Fruit fly (Drosophila melanogaster): ENCODE results near the gene CG11151.
A peak's percentile ranks its signal among the peaks of the same experiment; 100 is the strongest.

Gene CG11151

dm6 chrX:13740992-13741391 is 1.4 kb downstream of the CG11151 start:
- peak; percentile 63 for TF ChIP-seq Vsx1 (GFP tag; optimal IDR thresholded peaks at IDR 0.05)
- peak; percentile 16 for TF ChIP-seq CG34376 (GFP tag; optimal IDR thresholded peaks at IDR 0.05)
- peak; percentile 16; the same call in 1 of the 2 replicates for TF ChIP-seq GATAe (GFP tag; conservative IDR thresholded peaks at IDR 0.05)
- TF ChIP-seq mld (GFP tag; IDR thresholded peaks at IDR 0.05; ENCODE audit: partially characterized antibody) = no peak
- no peak for TF ChIP-seq unpg (GFP tag; optimal IDR thresholded peaks at IDR 0.05)
- TF ChIP-seq CG9215 (GFP tag; IDR thresholded peaks at IDR 0.05) = no peak
- TF ChIP-seq exex (tag; optimal IDR thresholded peaks at IDR 0.05) = peak; percentile 92
- peak; percentile 11 for TF ChIP-seq sug (tag; optimal IDR thresholded peaks at IDR 0.05)
- TF ChIP-seq mirr (GFP tag; optimal IDR thresholded peaks at IDR 0.05) = peak; percentile 26
- TF ChIP-seq grn (GFP tag; optimal IDR thresholded peaks at IDR 0.05) = peak; percentile 15

dm6 chrX:13744599-13745052 is 5.1 kb downstream of the CG11151 start, which contains the start of gene Grip91:
Gene Grip91, minus strand, starts transcription at chrX:13744683.
- TF ChIP-seq Bgb (GFP tag; IDR thresholded peaks at IDR 0.05; ENCODE audit: partially characterized antibody) = no peak
- no peak for TF ChIP-seq CG14667 (GFP tag; IDR thresholded peaks at IDR 0.05)
- TF ChIP-seq CG2202 (tag; optimal IDR thresholded peaks at IDR 0.05) = no peak
- TF ChIP-seq CkIIα-i1 (GFP tag; IDR thresholded peaks at IDR 0.05) = no peak
- TF ChIP-seq lilli (GFP tag; optimal IDR thresholded peaks at IDR 0.05) = no peak
- TF ChIP-seq CG3726 (GFP tag; IDR thresholded peaks at IDR 0.05) = no peak
- TF ChIP-seq danr (GFP tag; IDR thresholded peaks at IDR 0.05) = no peak
- no peak for TF ChIP-seq CG31224 (GFP tag; IDR thresholded peaks at IDR 0.05)
- no peak for TF ChIP-seq Fer2 (tag; optimal IDR thresholded peaks at IDR 0.05)
- TF ChIP-seq Atf6 (GFP tag; IDR thresholded peaks at IDR 0.05) = no peak
- TF ChIP-seq Dek (tag; optimal IDR thresholded peaks at IDR 0.05) = no peak
- TF ChIP-seq CG12391 (tag; optimal IDR thresholded peaks at IDR 0.05) = peak; percentile 5
- no peak for TF ChIP-seq sc (optimal IDR thresholded peaks at IDR 0.05)
- TF ChIP-seq sc (GFP tag; optimal IDR thresholded peaks at IDR 0.05) = no peak
- TF ChIP-seq br (optimal IDR thresholded peaks at IDR 0.05) = no peak
- no peak for TF ChIP-seq Six4 (GFP tag; optimal IDR thresholded peaks at IDR 0.05)
- no peak for TF ChIP-seq CG10321 (GFP tag; IDR thresholded peaks at IDR 0.05)
- no peak for TF ChIP-seq HLH3B (GFP tag; IDR thresholded peaks at IDR 0.05)
- TF ChIP-seq CG30431 (GFP tag; optimal IDR thresholded peaks at IDR 0.05) = no peak
- no peak for TF ChIP-seq CG13296 (GFP tag; optimal IDR thresholded peaks at IDR 0.05)
- TF ChIP-seq CG16815 (GFP tag; optimal IDR thresholded peaks at IDR 0.05) = no peak
- no peak for TF ChIP-seq D19A (tag; optimal IDR thresholded peaks at IDR 0.05)
- TF ChIP-seq gro (GFP tag; optimal IDR thresholded peaks at IDR 0.05) = no peak
- no peak for TF ChIP-seq oc (tag; optimal IDR thresholded peaks at IDR 0.05)
- no peak for TF ChIP-seq grn (GFP tag; optimal IDR thresholded peaks at IDR 0.05)
- no peak for TF ChIP-seq nom (GFP tag; optimal IDR thresholded peaks at IDR 0.05)
- TF ChIP-seq Elba2 (GFP tag; optimal IDR thresholded peaks at IDR 0.05) = peak; percentile 87
- TF ChIP-seq CG1792 (GFP tag; optimal IDR thresholded peaks at IDR 0.05) = no peak
- no peak for TF ChIP-seq cwo (GFP tag; optimal IDR thresholded peaks at IDR 0.05)
- TF ChIP-seq ash1 (GFP tag; optimal IDR thresholded peaks at IDR 0.05) = no peak
- TF ChIP-seq jumu (GFP tag; optimal IDR thresholded peaks at IDR 0.05) = no peak
- TF ChIP-seq Scr (GFP tag; IDR thresholded peaks at IDR 0.05; ENCODE audit: partially characterized antibody) = peak; percentile 48; the same call in 1 of the 2 replicates
- TF ChIP-seq sug (tag; optimal IDR thresholded peaks at IDR 0.05) = peak; percentile 26
- no peak for TF ChIP-seq CG6689 (GFP tag; IDR thresholded peaks at IDR 0.05)
- TF ChIP-seq CG9437 (GFP tag; optimal IDR thresholded peaks at IDR 0.05) = no peak
- no peak for TF ChIP-seq CG6254 (GFP tag; optimal IDR thresholded peaks at IDR 0.05)
- no peak for TF ChIP-seq CG32767 (GFP tag; IDR thresholded peaks at IDR 0.05)
- TF ChIP-seq CG14014 (GFP tag; IDR thresholded peaks at IDR 0.05) = no peak
- TF ChIP-seq CG8478 (optimal IDR thresholded peaks at IDR 0.05) = no peak
- TF ChIP-seq dmrt11E (tag; optimal IDR thresholded peaks at IDR 0.05) = no peak
- no peak for TF ChIP-seq Fer3 (tag; optimal IDR thresholded peaks at IDR 0.05)
- TF ChIP-seq fd64A (GFP tag; optimal IDR thresholded peaks at IDR 0.05) = no peak
- TF ChIP-seq CG3281 (GFP tag; optimal IDR thresholded peaks at IDR 0.05) = no peak
